Worm (Caenorhabditis elegans): Measurements from ENCODE around the gene btb-17.

DNA sequence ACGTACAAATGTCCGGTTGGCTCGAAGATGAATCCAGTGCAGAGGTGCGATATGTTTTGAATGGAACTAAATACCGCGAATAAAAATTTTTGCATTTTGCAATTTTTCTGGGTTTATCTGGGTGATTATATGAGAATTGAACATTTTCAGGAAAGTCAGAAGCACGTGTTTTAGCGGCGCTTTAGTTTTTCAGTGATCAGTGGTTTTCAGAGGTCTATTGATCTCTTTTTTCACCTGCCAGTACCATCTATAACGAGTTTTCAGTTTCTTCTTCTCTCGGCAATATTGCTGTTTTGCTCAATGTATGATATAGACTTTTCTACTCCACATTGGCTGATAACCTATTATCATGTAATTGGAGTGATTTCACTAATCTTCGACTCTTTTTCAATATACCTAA lies 8.1 kb upstream of the btb-17 start, which contains the start of gene sri-63:
- TF ChIP-seq lsy-2 (tag; optimal IDR thresholded peaks at IDR 0.05) (no peak), ama-1 (optimal IDR thresholded peaks at IDR 0.05) (no peak), nhr-12 (tag; optimal IDR thresholded peaks at IDR 0.05) (no peak), elt-3 (tag; optimal IDR thresholded peaks at IDR 0.05) (no peak), ceh-82 (tag; optimal IDR thresholded peaks at IDR 0.05) (no peak), ztf-4 (tag; optimal IDR thresholded peaks at IDR 0.05) (no peak), nhr-6 (tag; optimal IDR thresholded peaks at IDR 0.05) (no peak), alr-1 (tag; optimal IDR thresholded peaks at IDR 0.05) (no peak), nhr-77 (tag; optimal IDR thresholded peaks at IDR 0.05) (no peak), unc-39 (tag; optimal IDR thresholded peaks at IDR 0.05) (no peak), skn-1 (tag; optimal IDR thresholded peaks at IDR 0.05) (no peak), lin-13 (GFP tag; optimal IDR thresholded peaks at IDR 0.05) (no peak), mab-5 (tag; optimal IDR thresholded peaks at IDR 0.05) (no peak)
